Worm (Caenorhabditis elegans) whole organism, L3 larva: ENCODE results near the gene pqn-92.

ENCODE experiments used
- aly-2 ChIP-seq: fragments of 150-350 bp; optimal IDR thresholded peaks from 2 replicates; lab custom pipeline; 2014; ENCODE audit warnings: missing biosample characterization, missing genetic modification characterization
- daf-12 ChIP-seq: fragments of 150-350 bp; optimal IDR thresholded peaks from 2 replicates; lab custom pipeline; 2014; ENCODE audit warnings: missing biosample characterization, missing genetic modification reagents, missing genetic modification characterization
- egl-27 ChIP-seq: sonication (generic microtip); optimal IDR thresholded peaks from 4 replicates; lab custom pipeline; 2017; ENCODE audit warnings: missing biosample characterization, missing genetic modification reagents, missing genetic modification characterization
- eor-1 ChIP-seq, 2 experiments: fragments of 150-350 bp; optimal IDR thresholded peaks; 2 replicates each; lab custom pipeline; 2014 to 2018; ENCODE audit warnings: missing biosample characterization in 2 of 2, missing genetic modification characterization in 2 of 2
- fos-1 ChIP-seq: fragments of 150-350 bp; optimal IDR thresholded peaks from 2 replicates; lab custom pipeline; 2014; ENCODE audit warnings: missing biosample characterization, missing genetic modification characterization
- lin-39 ChIP-seq: fragments of 150-350 bp; optimal IDR thresholded peaks from 2 replicates; lab custom pipeline; 2018; ENCODE audit warnings: missing biosample characterization, missing genetic modification reagents, missing genetic modification characterization
- nfya-1 ChIP-seq: sonication (generic microtip); optimal IDR thresholded peaks from 2 replicates; lab custom pipeline; 2017; ENCODE audit warnings: missing genetic modification characterization, mild to moderate bottlenecking, missing compliant biosample characterization, antibody characterized with exemption, moderate library complexity; ENCODE audit not compliant: insufficient read depth
- nhr-12 ChIP-seq: fragments of 150-350 bp; optimal IDR thresholded peaks from 2 replicates; lab custom pipeline; 2014; ENCODE audit warnings: missing biosample characterization, missing genetic modification characterization
- nhr-23 ChIP-seq: fragments of 150-350 bp; optimal IDR thresholded peaks from 2 replicates; lab custom pipeline; 2014; ENCODE audit warnings: missing biosample characterization, missing genetic modification reagents, missing genetic modification characterization
- tbx-2 ChIP-seq: sonication (generic microtip); optimal IDR thresholded peaks from 2 replicates; lab custom pipeline; 2016; ENCODE audit warnings: mild to moderate bottlenecking, missing genetic modification characterization, missing compliant biosample characterization
- unc-39 ChIP-seq: sonication (generic microtip); optimal IDR thresholded peaks from 4 replicates; lab custom pipeline; 2017; ENCODE audit warnings: missing biosample characterization, missing genetic modification characterization
- unc-62 ChIP-seq: fragments of 150-350 bp; sonication (generic microtip); optimal IDR thresholded peaks from 4 replicates; lab custom pipeline; 2014; ENCODE audit warnings: missing biosample characterization, missing genetic modification reagents, missing genetic modification characterization
- zag-1 ChIP-seq: fragments of 150-350 bp; optimal IDR thresholded peaks from 2 replicates; lab custom pipeline; 2014; ENCODE audit warnings: missing biosample characterization, missing genetic modification characterization

ce11 chrIII:12356588-12356987 is 49.0 kb downstream of the pqn-92 start:
- TF ChIP-seq egl-27 (tag; lab: Kevin White, UChicago) (no peak), eor-1 (tag; optimal IDR thresholded peaks at IDR 0.05; lab: Kevin White, UChicago) (no peak), nfya-1 (tag; lab: Kevin White, UChicago) (no peak), tbx-2 (no peak), fos-1 (no peak), lin-39 (tag; lab: Kevin White, UChicago) (no peak), daf-12 (tag; lab: Kevin White, UChicago) (no peak), unc-62 (GFP tag; lab: Kevin White, UChicago) (no peak), nhr-12 (tag; lab: Kevin White, UChicago) (no peak), aly-2 (tag; lab: Kevin White, UChicago) (no peak), nhr-23 (tag; lab: Kevin White, UChicago) (no peak), zag-1 (tag; lab: Kevin White, UChicago) (no peak), unc-39 (tag; lab: Kevin White, UChicago) (no peak)
